Fruit fly (Drosophila melanogaster) whole organism, prepupa: ENCODE measurements around the gene CG45066.

Experiments used
- Blimp-1 ChIP-seq: fragments of 200-800 bp; sonication (Bioruptor generic); optimal IDR thresholded peaks from 3 replicates; lab custom pipeline; 2017; ENCODE audit warnings: missing biosample characterization, missing genetic modification characterization, mild to moderate bottlenecking, moderate library complexity, missing genetic modification reagents
- CG10631 ChIP-seq: fragments of 200-800 bp; sonication (Bioruptor generic); optimal IDR thresholded peaks from 2 replicates; lab custom pipeline; 2016; ENCODE audit warnings: missing biosample characterization, missing genetic modification characterization
- CG10669 ChIP-seq: fragments of 200-800 bp; sonication (Bioruptor generic); optimal IDR thresholded peaks from 3 replicates; lab custom pipeline; 2018; ENCODE audit warnings: missing biosample characterization, mild to moderate bottlenecking, missing genetic modification characterization, moderate library complexity
- CG11902 ChIP-seq: fragments of 200-800 bp; sonication (Bioruptor generic); optimal IDR thresholded peaks from 3 replicates; lab custom pipeline; 2016; ENCODE audit warnings: missing biosample characterization, missing genetic modification characterization
- CG15336 ChIP-seq: fragments of 200-800 bp; sonication (Bioruptor generic); IDR thresholded peaks from 2 replicates; pipeline ENCODE4 v1.3.6; 2022; ENCODE audit warnings: missing biosample characterization, missing genetic modification characterization
- CG1621 ChIP-seq: fragments of 200-800 bp; sonication (Bioruptor generic); optimal IDR thresholded peaks from 3 replicates; lab custom pipeline; 2018; ENCODE audit warnings: missing biosample characterization, mild to moderate bottlenecking, missing genetic modification characterization
- CG16779 ChIP-seq: fragments of 200-800 bp; sonication (Bioruptor generic); optimal IDR thresholded peaks from 3 replicates; lab custom pipeline; 2017; ENCODE audit warnings: missing biosample characterization, mild to moderate bottlenecking, missing genetic modification characterization
- CG3032 ChIP-seq: fragments of 200-800 bp; optimal IDR thresholded peaks from 2 replicates; lab custom pipeline; 2019; ENCODE audit warnings: missing biosample characterization, mild to moderate bottlenecking, missing genetic modification characterization, moderate library complexity
- CG31627 ChIP-seq: fragments of 200-800 bp; sonication (Bioruptor generic); optimal IDR thresholded peaks from 3 replicates; lab custom pipeline; 2016; ENCODE audit warnings: missing biosample characterization, missing genetic modification characterization
- CG32006 ChIP-seq: fragments of 200-800 bp; sonication (Bioruptor generic); optimal IDR thresholded peaks from 3 replicates; lab custom pipeline; 2017; ENCODE audit warnings: missing biosample characterization, mild to moderate bottlenecking, missing genetic modification characterization
- CG34406 ChIP-seq: fragments of 200-800 bp; sonication (Bioruptor generic); optimal IDR thresholded peaks from 3 replicates; lab custom pipeline; 2016; ENCODE audit warnings: missing biosample characterization, missing genetic modification characterization
- CG6163 ChIP-seq: fragments of 200-800 bp; sonication (Bioruptor generic); IDR thresholded peaks from 3 replicates; pipeline ENCODE4 v1.3.6; 2022; ENCODE audit warnings: missing biosample characterization, missing genetic modification characterization
- CG6276 ChIP-seq: fragments of 200-800 bp; sonication (Bioruptor generic); optimal IDR thresholded peaks from 2 replicates; lab custom pipeline; 2017; ENCODE audit warnings: missing biosample characterization, mild to moderate bottlenecking, missing genetic modification characterization
- CG6792 ChIP-seq: fragments of 200-800 bp; sonication (Bioruptor generic); optimal IDR thresholded peaks from 3 replicates; lab custom pipeline; 2016; ENCODE audit warnings: missing biosample characterization, missing genetic modification characterization
- CG6808 ChIP-seq: fragments of 200-800 bp; sonication (Bioruptor generic); optimal IDR thresholded peaks from 3 replicates; lab custom pipeline; 2017; ENCODE audit warnings: missing biosample characterization, missing genetic modification characterization, mild to moderate bottlenecking, moderate library complexity, missing genetic modification reagents
- CG6854 ChIP-seq: fragments of 200-800 bp; sonication (Bioruptor generic); optimal IDR thresholded peaks from 2 replicates; lab custom pipeline; 2017; ENCODE audit warnings: missing biosample characterization, mild to moderate bottlenecking, missing genetic modification characterization
- CG8119 ChIP-seq: fragments of 200-800 bp; sonication (Bioruptor generic); IDR thresholded peaks from 3 replicates; pipeline ENCODE4 v1.3.6; 2022; ENCODE audit warnings: missing biosample characterization, missing genetic modification characterization
- CG8632 ChIP-seq: fragments of 200-800 bp; sonication (Bioruptor generic); optimal IDR thresholded peaks from 3 replicates; lab custom pipeline; 2016; ENCODE audit warnings: missing biosample characterization, missing genetic modification characterization
- CG9139 ChIP-seq: fragments of 200-800 bp; sonication (Bioruptor generic); optimal IDR thresholded peaks from 3 replicates; lab custom pipeline; 2017; ENCODE audit warnings: missing biosample characterization, mild to moderate bottlenecking, missing genetic modification characterization
- Eip75B ChIP-seq: fragments of 200-800 bp; sonication (Bioruptor generic); optimal IDR thresholded peaks from 3 replicates; lab custom pipeline; 2016; ENCODE audit warnings: missing biosample characterization, missing genetic modification characterization
- Eip78C ChIP-seq: fragments of 200-800 bp; sonication (Bioruptor generic); peaks from one replicate; lab custom pipeline; 2016; ENCODE audit warnings: missing biosample characterization, missing genetic modification characterization
- Eip93F ChIP-seq: fragments of 200-800 bp; sonication (Bioruptor generic); optimal IDR thresholded peaks from 2 replicates; lab custom pipeline; 2016; ENCODE audit warnings: missing biosample characterization, mild to moderate bottlenecking, missing genetic modification characterization
- Ets21C ChIP-seq: fragments of 200-800 bp; sonication (Bioruptor generic); optimal IDR thresholded peaks from 3 replicates; lab custom pipeline; 2016; ENCODE audit warnings: missing biosample characterization, missing genetic modification characterization
- Ets96B ChIP-seq: fragments of 200-800 bp; optimal IDR thresholded peaks from 2 replicates; lab custom pipeline; 2019; ENCODE audit warnings: missing biosample characterization, mild to moderate bottlenecking, missing genetic modification characterization, moderate library complexity
- Gug ChIP-seq: fragments of 200-800 bp; sonication (Bioruptor generic); IDR thresholded peaks from 2 replicates; pipeline ENCODE4 v1.3.6; 2022; ENCODE audit warnings: missing biosample characterization, missing genetic modification characterization
- Hr38 ChIP-seq: sonication (Bioruptor generic); optimal IDR thresholded peaks from 2 replicates; lab custom pipeline; 2016; ENCODE audit warnings: missing biosample characterization, missing genetic modification characterization
- Hr4 ChIP-seq: fragments of 200-800 bp; sonication (Bioruptor generic); optimal IDR thresholded peaks from 3 replicates; lab custom pipeline; 2016; ENCODE audit warnings: missing biosample characterization, missing genetic modification characterization
- Lpt ChIP-seq: fragments of 200-800 bp; sonication (Bioruptor generic); optimal IDR thresholded peaks from 3 replicates; lab custom pipeline; 2016; ENCODE audit warnings: missing biosample characterization, missing genetic modification characterization
- Met ChIP-seq: fragments of 200-800 bp; sonication (Bioruptor generic); optimal IDR thresholded peaks from 3 replicates; lab custom pipeline; 2016; ENCODE audit warnings: missing biosample characterization, missing genetic modification characterization
- OdsH ChIP-seq: fragments of 200-800 bp; sonication (Bioruptor generic); optimal IDR thresholded peaks from 3 replicates; lab custom pipeline; 2016; ENCODE audit warnings: missing biosample characterization, missing genetic modification characterization
- Smox ChIP-seq: fragments of 200-800 bp; sonication (Bioruptor generic); optimal IDR thresholded peaks from 3 replicates; lab custom pipeline; 2016; ENCODE audit warnings: missing biosample characterization, missing genetic modification characterization
- Sox102F ChIP-seq: fragments of 200-800 bp; sonication (Bioruptor generic); optimal IDR thresholded peaks from 2 replicates; lab custom pipeline; 2016; ENCODE audit warnings: missing biosample characterization, mild to moderate bottlenecking, missing genetic modification characterization
- Sox14 ChIP-seq: fragments of 200-800 bp; sonication (Bioruptor generic); optimal IDR thresholded peaks from 3 replicates; lab custom pipeline; 2016; ENCODE audit warnings: missing biosample characterization, missing genetic modification characterization
- Sox15 ChIP-seq: fragments of 200-800 bp; sonication (Bioruptor generic); optimal IDR thresholded peaks from 3 replicates; lab custom pipeline; 2016; ENCODE audit warnings: missing biosample characterization, missing genetic modification characterization
- acj6 ChIP-seq: fragments of 200-800 bp; sonication (Bioruptor generic); optimal IDR thresholded peaks from 3 replicates; lab custom pipeline; 2016; ENCODE audit warnings: missing biosample characterization, missing genetic modification characterization
- cyc ChIP-seq: fragments of 200-800 bp; sonication (Bioruptor generic); optimal IDR thresholded peaks from 3 replicates; lab custom pipeline; 2016; ENCODE audit warnings: missing biosample characterization, missing genetic modification characterization
- dac ChIP-seq: fragments of 200-800 bp; sonication (Bioruptor generic); optimal IDR thresholded peaks from 2 replicates; lab custom pipeline; 2017; ENCODE audit warnings: missing biosample characterization, mild to moderate bottlenecking, missing genetic modification characterization
- dsx ChIP-seq: fragments of 200-800 bp; optimal IDR thresholded peaks from 3 replicates; lab custom pipeline; 2019; ENCODE audit warnings: missing biosample characterization, mild to moderate bottlenecking, missing genetic modification characterization, moderate library complexity; ENCODE audit not compliant: poor library complexity, severe bottlenecking
- fd59A ChIP-seq: fragments of 200-800 bp; sonication (Bioruptor generic); optimal IDR thresholded peaks from 2 replicates; lab custom pipeline; 2017; ENCODE audit warnings: missing biosample characterization, mild to moderate bottlenecking, missing genetic modification characterization, missing genetic modification reagents
- fd85E ChIP-seq: fragments of 200-800 bp; sonication (Bioruptor generic); optimal IDR thresholded peaks from 3 replicates; lab custom pipeline; 2016; ENCODE audit warnings: missing biosample characterization, missing genetic modification characterization
- fkh ChIP-seq: fragments of 200-800 bp; sonication (Bioruptor generic); optimal IDR thresholded peaks from 3 replicates; lab custom pipeline; 2017; ENCODE audit warnings: missing biosample characterization, mild to moderate bottlenecking, missing genetic modification characterization, moderate library complexity
- lz ChIP-seq: fragments of 200-800 bp; sonication (Bioruptor generic); optimal IDR thresholded peaks from 3 replicates; lab custom pipeline; 2016; ENCODE audit warnings: missing biosample characterization, missing genetic modification characterization
- net ChIP-seq: fragments of 200-800 bp; sonication (Bioruptor generic); optimal IDR thresholded peaks from 3 replicates; lab custom pipeline; 2016; ENCODE audit warnings: missing biosample characterization, missing genetic modification characterization
- pdm3 ChIP-seq: fragments of 200-800 bp; sonication (Bioruptor generic); optimal IDR thresholded peaks from 3 replicates; lab custom pipeline; 2016; ENCODE audit warnings: missing biosample characterization, missing genetic modification characterization
- salr ChIP-seq, 2 experiments: fragments of 200-800 bp; sonication (Bioruptor generic); optimal IDR thresholded peaks; 3 replicates each; lab custom pipeline; 2016 to 2018; ENCODE audit warnings: missing biosample characterization in 2 of 2, missing genetic modification characterization in 2 of 2, mild to moderate bottlenecking in 1 of 2
- spab ChIP-seq: fragments of 200-800 bp; sonication (Bioruptor generic); optimal IDR thresholded peaks from 2 replicates; lab custom pipeline; 2017; ENCODE audit warnings: missing biosample characterization, mild to moderate bottlenecking, missing genetic modification characterization, missing genetic modification reagents
- ss ChIP-seq, 2 experiments: fragments of 200-800 bp; sonication (Bioruptor generic); optimal IDR thresholded peaks; 2 replicates in 1 of 2; 3 replicates in 1 of 2; lab custom pipeline; 2017 to 2018; ENCODE audit warnings: mild to moderate bottlenecking in 2 of 2, missing biosample characterization in 2 of 2, missing genetic modification characterization in 2 of 2, moderate library complexity in 1 of 2
- svp ChIP-seq: fragments of 200-800 bp; sonication (Bioruptor generic); peaks from one replicate; lab custom pipeline; 2016; ENCODE audit warnings: missing biosample characterization, missing genetic modification characterization
- topi ChIP-seq: fragments of 200-800 bp; sonication (Bioruptor generic); optimal IDR thresholded peaks from 3 replicates; lab custom pipeline; 2016; ENCODE audit warnings: missing biosample characterization, missing genetic modification characterization
- vri ChIP-seq: fragments of 200-800 bp; sonication (Bioruptor generic); optimal IDR thresholded peaks from 3 replicates; lab custom pipeline; 2016; ENCODE audit warnings: missing biosample characterization, mild to moderate bottlenecking, missing genetic modification characterization

Gene CG45066

DNA sequence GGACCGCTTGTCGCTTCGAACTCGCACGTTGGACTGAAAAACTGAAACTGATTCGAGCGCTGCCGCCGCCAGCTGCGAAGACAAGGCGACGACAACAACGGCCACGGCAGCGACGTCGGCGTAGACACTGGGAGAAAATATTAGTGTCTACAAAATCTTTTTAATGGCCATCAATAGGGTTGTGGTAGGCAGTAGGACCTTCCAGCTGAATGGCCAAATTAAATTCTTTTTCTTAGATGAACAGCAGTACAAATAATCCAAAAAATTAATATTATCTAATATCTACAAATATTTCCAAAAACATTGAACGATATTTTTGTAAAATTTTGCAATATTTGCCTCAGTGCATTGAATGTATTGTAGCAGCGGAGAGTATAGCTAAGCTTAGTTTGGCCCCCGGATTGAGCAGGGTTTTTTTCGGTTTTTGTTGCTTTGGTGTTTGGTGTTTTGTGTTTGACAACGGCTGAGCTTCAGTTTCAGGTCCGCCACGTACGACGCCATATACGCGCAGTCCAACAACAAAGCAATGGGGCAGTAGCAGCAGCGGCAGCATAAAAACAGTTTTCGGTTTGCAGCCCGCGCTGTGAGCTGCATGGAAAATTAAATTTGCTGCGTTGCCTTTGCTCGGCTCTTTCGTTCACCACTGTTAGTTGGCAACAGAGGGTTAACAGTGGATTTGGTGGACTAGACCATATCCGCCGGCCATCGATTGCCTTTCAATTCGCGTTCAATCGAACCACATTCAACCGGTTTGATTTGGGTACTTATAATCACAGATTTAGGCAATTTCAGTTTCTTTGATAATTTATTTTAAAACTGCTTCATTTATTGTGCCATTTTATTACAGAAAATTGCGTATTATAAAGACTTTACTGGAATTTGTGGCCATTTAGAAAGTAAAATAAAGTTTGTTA is 3.9 kb downstream of the CG45066 start, which contains the start of gene Cht7:
TSS of gene Cht7 (minus strand) at position 51 of the 914 bp plus-strand sequence.
- TF ChIP-seq CG31627 (peak; percentile 80), vri (GFP tag; lab: Kevin White, UChicago) (peak; percentile 79), Sox15 (GFP tag; lab: Kevin White, UChicago) (peak; percentile 75), salr (GFP tag; optimal IDR thresholded peaks at IDR 0.05; lab: Kevin White, UChicago) (peak; percentile 85 to 92), CG16779 (tag; lab: Kevin White, UChicago) (peak; percentile 73), Ets96B (tag; lab: Kevin White, UChicago) (peak; percentile 86), Eip93F (GFP tag; lab: Kevin White, UChicago) (no peak), CG6163 (GFP tag; lab: Robert Waterston, UW) (peak; percentile 81), lz (GFP tag; lab: Kevin White, UChicago) (peak; percentile 86), Sox102F (peak; percentile 87), Smox (GFP tag; lab: Kevin White, UChicago) (peak; percentile 81), ss (GFP tag; optimal IDR thresholded peaks at IDR 0.05; lab: Kevin White, UChicago) (peak; percentile 86 to 91), fd85E (GFP tag; lab: Kevin White, UChicago) (peak; percentile 44), CG6854 (GFP tag; lab: Kevin White, UChicago) (peak; percentile 60), CG3032 (peak; percentile 90), CG8119 (peak; percentile 97), CG10669 (peak; percentile 88), Gug (GFP tag; lab: Robert Waterston, UW) (peak; percentile 86), Eip75B (GFP tag; lab: Kevin White, UChicago) (peak; percentile 89), spab (GFP tag; lab: Kevin White, UChicago) (peak; percentile 85), CG8632 (GFP tag; lab: Kevin White, UChicago) (peak; percentile 86), CG15336 (peak; percentile 96), acj6 (peak; percentile 91), Blimp-1 (GFP tag; lab: Kevin White, UChicago) (peak; percentile 45), Ets21C (peak; percentile 37), pdm3 (GFP tag; lab: Kevin White, UChicago) (peak; percentile 92), CG34406 (peak; percentile 88), CG32006 (GFP tag; lab: Kevin White, UChicago) (peak; percentile 98), CG6792 (GFP tag; lab: Kevin White, UChicago) (peak; percentile 89), Eip78C (peak; percentile 98), fkh (GFP tag; lab: Kevin White, UChicago) (no peak), CG10631 (GFP tag; lab: Kevin White, UChicago) (peak; percentile 85), Met (GFP tag; lab: Kevin White, UChicago) (peak; percentile 87), Hr4 (peak; percentile 96), topi (GFP tag; lab: Kevin White, UChicago) (peak; percentile 87), CG1621 (tag; lab: Kevin White, UChicago) (peak; percentile 91), net (peak; percentile 92), CG6276 (GFP tag; lab: Kevin White, UChicago) (peak; percentile 93), CG11902 (peak; percentile 63), CG6808 (peak; percentile 88), Hr38 (no peak), CG9139 (GFP tag; lab: Kevin White, UChicago) (peak; percentile 74), dac (peak; percentile 93), fd59A (peak; percentile 87), Sox14 (peak; percentile 86), cyc (GFP tag; lab: Kevin White, UChicago) (peak; percentile 76), svp (peak; percentile 92), dsx (GFP tag; lab: Kevin White, UChicago) (peak; percentile 88), Lpt (peak; percentile 93), OdsH (GFP tag; lab: Kevin White, UChicago) (peak; percentile 94)
